Worm (Caenorhabditis elegans): ENCODE results near the gene F58H1.6.

ce11 chrV:11953621-11954020, 11.2 kb downstream of the F58H1.6 start:
- TF ChIP-seq bed-3 (GFP tag; optimal IDR thresholded peaks at IDR 0.05) (no peak), lin-13 (tag; optimal IDR thresholded peaks at IDR 0.05) (no peak), nhr-2 (tag; optimal IDR thresholded peaks at IDR 0.05) (no peak), nhr-28 (tag; optimal IDR thresholded peaks at IDR 0.05) (no peak), elt-3 (tag; optimal IDR thresholded peaks at IDR 0.05) (no peak), unc-39 (tag; optimal IDR thresholded peaks at IDR 0.05) (no peak), nhr-12 (tag; optimal IDR thresholded peaks at IDR 0.05) (no peak), nhr-76 (tag; optimal IDR thresholded peaks at IDR 0.05) (no peak)
